Worm (Caenorhabditis elegans) whole organism, late embryonic: Measurements from ENCODE around the gene T06E6.15.

ENCODE experiments used
- ama-1 ChIP-seq: fragments of 150-350 bp; optimal IDR thresholded peaks from 2 replicates; lab custom pipeline; 2014
- ceh-18 ChIP-seq: sonication (generic microtip); optimal IDR thresholded peaks from 2 replicates; lab custom pipeline; 2016; ENCODE audit warnings: missing genetic modification characterization, missing compliant biosample characterization
- ceh-34 ChIP-seq: sonication (generic microtip); optimal IDR thresholded peaks from 2 replicates; lab custom pipeline; 2016; ENCODE audit warnings: mild to moderate bottlenecking, missing genetic modification characterization, missing compliant biosample characterization
- dve-1 ChIP-seq: sonication (generic microtip); optimal IDR thresholded peaks from 2 replicates; lab custom pipeline; 2017; ENCODE audit warnings: antibody characterized with exemption, mild to moderate bottlenecking, missing genetic modification characterization, missing compliant biosample characterization
- ets-4 ChIP-seq: sonication (generic microtip); optimal IDR thresholded peaks from 2 replicates; lab custom pipeline; 2016; ENCODE audit warnings: missing genetic modification characterization, missing compliant biosample characterization
- hlh-8 ChIP-seq: sonication (generic microtip); optimal IDR thresholded peaks from 2 replicates; lab custom pipeline; 2016; ENCODE audit warnings: missing genotype, missing genetic modification characterization, missing compliant biosample characterization
- nfya-1 ChIP-seq: sonication (generic microtip); optimal IDR thresholded peaks from 2 replicates; lab custom pipeline; 2017; ENCODE audit warnings: missing genetic modification characterization, mild to moderate bottlenecking, missing compliant biosample characterization, antibody characterized with exemption, moderate library complexity
- odd-2 ChIP-seq: sonication (generic microtip); optimal IDR thresholded peaks from 2 replicates; lab custom pipeline; 2017; ENCODE audit warnings: antibody characterized with exemption, mild to moderate bottlenecking, missing genetic modification characterization, missing compliant biosample characterization
- pag-3 ChIP-seq: sonication (generic microtip); optimal IDR thresholded peaks from 2 replicates; lab custom pipeline; 2016; ENCODE audit warnings: missing compliant biosample characterization, missing genetic modification characterization, borderline replicate concordance
- ttx-3 ChIP-seq: sonication (generic microtip); optimal IDR thresholded peaks from 2 replicates; lab custom pipeline; 2016; ENCODE audit warnings: missing genetic modification reagents, missing genetic modification characterization, missing compliant biosample characterization
- unc-3 ChIP-seq, 2 experiments: fragments of 200-800 bp in 1 of 2; sonication (Bioruptor generic) in 1 of 2; sonication (generic microtip) in 1 of 2; conservative IDR thresholded peaks in 1 of 2; optimal IDR thresholded peaks in 1 of 2; 2 replicates each; pipeline versions ENCODE4 v1.3.6 to Lab custom; 2016 to 2022; ENCODE audit warnings: missing compliant biosample characterization in 2 of 2, missing genetic modification characterization in 2 of 2, missing genetic modification reagents in 1 of 2

DNA sequence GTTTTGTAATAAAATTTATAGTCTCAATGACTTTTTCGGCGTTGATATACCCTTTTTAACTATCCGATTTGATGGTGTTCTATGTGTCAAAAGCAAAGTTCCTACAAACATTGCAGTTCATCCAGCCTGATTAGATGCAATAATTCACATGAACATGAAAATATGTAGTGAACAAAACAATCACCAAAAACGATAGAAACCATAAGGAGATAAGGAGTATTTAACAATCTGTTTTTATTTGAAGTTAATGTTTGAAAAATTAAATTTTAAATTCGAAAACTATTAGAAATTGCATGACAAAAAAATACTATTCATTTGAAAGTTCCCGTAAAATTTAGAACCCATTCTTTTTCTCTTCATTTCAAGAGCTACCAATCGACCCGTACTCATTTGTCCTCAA is 27.4 kb upstream of the T06E6.15 start, which contains the start of gene fbxa-209:
- no peak for TF ChIP-seq ama-1 (lab: Kevin White, UChicago)
- TF ChIP-seq dve-1: no peak
- no peak for TF ChIP-seq ceh-18 (tag; lab: Kevin White, UChicago)
- no peak for TF ChIP-seq nfya-1 (tag; lab: Kevin White, UChicago)
- no peak for TF ChIP-seq ceh-34 (tag; lab: Kevin White, UChicago)
- TF ChIP-seq pag-3 (tag; lab: Kevin White, UChicago): no peak
- TF ChIP-seq unc-3 (GFP tag; conservative IDR thresholded peaks at IDR 0.05; lab: Robert Waterston, UW): no peak
- TF ChIP-seq unc-3 (tag; optimal IDR thresholded peaks at IDR 0.05; lab: Kevin White, UChicago): no peak
- no peak for TF ChIP-seq hlh-8 (tag; lab: Kevin White, UChicago)
- TF ChIP-seq ttx-3 (tag; lab: Kevin White, UChicago): no peak
- no peak for TF ChIP-seq ets-4 (tag; lab: Kevin White, UChicago)
- no peak for TF ChIP-seq odd-2 (tag; lab: Kevin White, UChicago)
